Worm (Caenorhabditis elegans) whole organism, L3 larva: ENCODE results near the gene T26E4.18.

ENCODE experiments used
- fos-1 ChIP-seq: fragments of 150-350 bp; optimal IDR thresholded peaks from 2 replicates; lab custom pipeline; 2014; ENCODE audit warnings: missing biosample characterization, missing genetic modification characterization
- tbx-2 ChIP-seq: sonication (generic microtip); optimal IDR thresholded peaks from 2 replicates; lab custom pipeline; 2016; ENCODE audit warnings: mild to moderate bottlenecking, missing genetic modification characterization, missing compliant biosample characterization

DNA sequence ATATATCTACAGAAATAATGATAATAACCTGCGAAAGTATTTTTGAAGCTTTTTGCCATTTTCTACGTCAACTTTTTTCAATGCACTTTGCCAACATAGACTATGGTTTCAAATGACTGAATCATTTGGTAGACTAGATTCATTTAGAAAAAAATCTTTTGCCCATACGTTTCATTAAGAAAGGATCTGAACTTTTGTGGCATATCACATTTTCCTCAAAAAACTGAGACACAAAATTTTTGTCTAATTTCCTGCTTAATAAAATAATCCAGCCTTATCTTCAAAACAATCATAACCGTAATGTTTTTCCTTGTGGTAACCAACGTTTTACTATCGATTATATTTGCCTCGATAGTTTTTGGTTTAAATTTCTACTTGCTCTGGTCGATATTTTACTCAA is 22.5 kb upstream of the T26E4.18 start, which contains the start of gene srbc-51:
- no peak for TF ChIP-seq fos-1 (tag; lab: Kevin White, UChicago)
- no peak for TF ChIP-seq tbx-2 (tag; lab: Kevin White, UChicago)
